Fruit fly (Drosophila melanogaster): ENCODE data around the gene CG8010.

CG8010 gene

DNA sequence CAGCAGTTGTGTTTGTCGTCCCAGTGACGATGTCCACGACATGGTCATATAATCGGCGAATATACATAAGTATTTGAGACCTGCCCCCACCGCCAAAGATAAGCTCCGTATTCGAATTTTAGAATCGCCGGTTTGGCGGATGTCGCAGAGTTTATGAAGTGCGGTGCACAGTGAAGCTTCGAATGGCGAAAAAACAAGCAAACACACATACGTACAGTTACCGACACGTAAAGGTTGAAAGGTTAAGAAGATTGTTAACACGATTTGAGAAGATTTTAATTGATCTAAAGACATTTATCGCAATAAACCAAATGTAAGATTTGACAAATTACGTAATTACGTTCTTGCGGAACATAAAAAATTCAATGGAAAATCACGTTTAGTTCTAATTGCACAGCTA lies 41.0 kb upstream of the CG8010 start:
- TF ChIP-seq CG13204 (GFP tag; optimal IDR thresholded peaks at IDR 0.05) (no peak), CG9948 (tag; optimal IDR thresholded peaks at IDR 0.05) (no peak), fd96Ca (GFP tag; IDR thresholded peaks at IDR 0.05) (no peak), CG8159 (tag; optimal IDR thresholded peaks at IDR 0.05) (no peak)

DNA sequence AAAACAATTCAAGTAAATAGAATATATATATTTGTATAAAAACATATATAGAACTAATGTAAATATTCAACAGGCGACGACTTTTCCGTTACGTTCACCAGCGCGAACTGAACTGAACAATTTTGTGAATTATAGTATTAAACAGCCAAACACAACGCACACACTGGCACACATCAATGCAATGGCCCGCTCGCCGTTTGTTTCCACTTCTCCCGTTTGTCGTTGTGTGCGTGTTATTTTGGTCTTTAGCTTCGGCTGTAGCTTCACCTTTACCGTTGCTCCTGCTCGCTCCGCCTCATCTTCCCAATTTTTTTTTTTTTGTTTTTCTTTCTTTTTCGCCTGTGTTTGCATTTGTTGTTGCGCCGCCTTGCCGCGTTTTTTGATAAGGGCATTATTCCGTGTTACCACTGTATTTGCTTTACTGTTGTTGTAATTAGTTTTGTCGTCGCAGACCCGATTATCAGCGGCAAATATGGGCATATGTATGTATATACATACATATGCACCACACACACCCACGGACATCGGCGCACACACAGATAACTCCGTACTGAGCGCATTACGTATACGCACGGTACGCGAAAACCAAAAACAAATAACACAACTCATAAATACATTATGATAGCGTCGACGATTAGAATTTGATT lies 39.2 kb upstream of the CG8010 start, which contains the start of gene CG8051:
CG8051 (minus strand) TSS at position 116 of the 647 bp plus-strand sequence.
- TF ChIP-seq CG32121 (GFP tag; IDR thresholded peaks at IDR 0.05) (peak; percentile 39; the same call in 1 of the 2 replicates), fd96Ca (GFP tag; IDR thresholded peaks at IDR 0.05) (peak; percentile 33; the same call in 1 of the 3 replicates), CG4496 (GFP tag; IDR thresholded peaks at IDR 0.05) (no peak), Pif1A (GFP tag; optimal IDR thresholded peaks at IDR 0.05) (no peak)

DNA sequence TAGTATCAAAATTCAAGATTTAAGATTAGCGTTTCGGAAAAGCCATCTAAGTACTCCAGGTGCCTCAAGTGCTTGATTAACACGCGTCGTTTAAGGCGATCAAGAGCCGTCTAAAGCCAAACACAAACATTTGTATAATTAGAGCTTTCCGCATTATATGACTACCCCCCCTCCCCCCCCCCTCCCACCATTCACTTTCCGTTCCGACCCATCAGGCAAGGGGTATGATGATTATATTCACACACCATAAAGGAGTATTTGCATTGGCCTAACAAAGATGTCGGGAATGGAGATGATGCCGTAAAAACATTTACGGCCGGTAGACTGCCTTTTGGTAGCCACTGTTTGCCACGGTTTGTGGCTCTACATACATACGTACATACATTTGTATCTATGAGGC lies 37.8 kb upstream of the CG8010 start:
- TF ChIP-seq fd96Ca (GFP tag; IDR thresholded peaks at IDR 0.05), result 0 out of 3 replicates have a peak, but pooled peaks have one; percentile 11
- no peak for TF ChIP-seq rn (GFP tag; IDR thresholded peaks at IDR 0.05)

DNA sequence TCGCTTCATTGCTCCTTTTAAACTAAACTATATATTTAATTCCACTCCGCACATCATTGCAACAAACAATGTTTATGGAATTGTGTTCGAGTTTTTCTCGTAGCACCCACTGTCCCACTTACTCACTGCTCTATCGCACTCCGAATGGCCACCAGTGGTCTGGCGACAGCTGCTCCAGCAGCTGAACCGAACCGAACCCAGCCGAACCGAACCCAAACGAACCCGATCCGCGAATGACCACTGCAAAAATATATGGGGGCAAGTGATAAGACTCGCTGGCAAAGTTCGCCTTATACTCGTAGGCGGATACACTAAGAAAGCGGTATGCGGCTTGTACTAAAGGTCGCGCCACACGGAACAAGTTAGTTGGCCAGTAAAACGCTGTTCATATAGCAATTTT lies 36.5 kb upstream of the CG8010 start:
- TF ChIP-seq EcR (GFP tag; optimal IDR thresholded peaks at IDR 0.05), result no peak
- TF ChIP-seq CG4496 (GFP tag; IDR thresholded peaks at IDR 0.05), result 0 out of 3 replicates have a peak, but pooled peaks have one; percentile 19

DNA sequence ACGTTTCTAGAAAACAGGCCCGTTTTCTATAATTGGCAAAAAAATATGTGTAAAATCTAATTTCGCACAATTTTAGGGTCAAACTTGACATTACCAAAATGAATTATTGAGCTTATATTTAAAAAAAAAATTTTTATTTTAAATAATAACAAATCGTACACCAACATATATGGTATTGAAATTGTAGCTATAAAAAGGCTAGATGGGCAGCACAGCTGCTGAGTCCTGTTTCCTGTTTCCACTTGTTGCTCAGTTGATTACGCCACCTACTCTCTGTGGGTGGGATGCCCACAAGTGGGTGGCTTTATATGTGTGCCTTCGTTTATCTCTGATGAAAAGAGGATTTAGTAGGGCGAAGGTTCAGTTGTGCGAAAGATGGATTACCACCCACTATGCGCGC lies 30.7 kb upstream of the CG8010 start:
- no peak for TF ChIP-seq CG8301 (tag; optimal IDR thresholded peaks at IDR 0.05)

DNA sequence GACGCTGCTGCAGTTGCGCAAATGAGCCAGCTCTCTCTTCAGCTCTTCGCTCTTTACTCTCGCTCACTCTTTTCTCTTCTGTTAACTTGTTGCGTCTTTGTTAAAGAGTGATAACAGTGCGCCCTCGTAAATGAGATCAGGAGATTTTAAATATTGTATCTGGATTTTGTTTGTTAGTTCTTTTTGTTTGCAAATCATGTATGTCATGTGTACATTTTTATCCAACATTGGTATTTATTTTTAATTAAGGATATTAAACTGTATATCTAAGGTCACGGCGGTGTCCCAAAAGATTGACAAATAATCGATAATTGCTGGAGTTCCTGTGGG lies 30.1 kb upstream of the CG8010 start:
- TF ChIP-seq fd96Ca (GFP tag; IDR thresholded peaks at IDR 0.05) (no peak), EcR (GFP tag; optimal IDR thresholded peaks at IDR 0.05) (peak; percentile 84), Ets98B (GFP tag; IDR thresholded peaks at IDR 0.05) (peak; percentile 52; the same call in 1 of the 2 replicates), CG17806 (tag; optimal IDR thresholded peaks at IDR 0.05) (peak; percentile 53), CG9948 (tag; optimal IDR thresholded peaks at IDR 0.05) (peak; percentile 42), CG14655 (GFP tag; optimal IDR thresholded peaks at IDR 0.05) (peak; percentile 39), rn (GFP tag; IDR thresholded peaks at IDR 0.05) (no peak), CG32121 (GFP tag; IDR thresholded peaks at IDR 0.05) (peak; percentile 48; the same call in 1 of the 2 replicates), CG8159 (tag; optimal IDR thresholded peaks at IDR 0.05) (peak; percentile 60), D1 (tag; optimal IDR thresholded peaks at IDR 0.05) (peak; percentile 23), CG34367 (tag; optimal IDR thresholded peaks at IDR 0.05) (peak; percentile 28), CG8301 (tag; optimal IDR thresholded peaks at IDR 0.05) (peak; percentile 60), gl (tag; optimal IDR thresholded peaks at IDR 0.05) (no peak), CG12605 (GFP tag; IDR thresholded peaks at IDR 0.05) (peak; percentile 43; the same call in 1 of the 2 replicates), Pif1A (GFP tag; optimal IDR thresholded peaks at IDR 0.05) (peak; percentile 37), CG15710 (tag; optimal IDR thresholded peaks at IDR 0.05) (peak; percentile 50), Pif1B (GFP tag; optimal IDR thresholded peaks at IDR 0.05) (peak; percentile 53), Snoo (tag; optimal IDR thresholded peaks at IDR 0.05) (no peak), CG4496 (GFP tag; IDR thresholded peaks at IDR 0.05) (peak; percentile 86), CG13204 (GFP tag; optimal IDR thresholded peaks at IDR 0.05) (no peak), CG10348 (GFP tag; IDR thresholded peaks at IDR 0.05) (no peak)

DNA sequence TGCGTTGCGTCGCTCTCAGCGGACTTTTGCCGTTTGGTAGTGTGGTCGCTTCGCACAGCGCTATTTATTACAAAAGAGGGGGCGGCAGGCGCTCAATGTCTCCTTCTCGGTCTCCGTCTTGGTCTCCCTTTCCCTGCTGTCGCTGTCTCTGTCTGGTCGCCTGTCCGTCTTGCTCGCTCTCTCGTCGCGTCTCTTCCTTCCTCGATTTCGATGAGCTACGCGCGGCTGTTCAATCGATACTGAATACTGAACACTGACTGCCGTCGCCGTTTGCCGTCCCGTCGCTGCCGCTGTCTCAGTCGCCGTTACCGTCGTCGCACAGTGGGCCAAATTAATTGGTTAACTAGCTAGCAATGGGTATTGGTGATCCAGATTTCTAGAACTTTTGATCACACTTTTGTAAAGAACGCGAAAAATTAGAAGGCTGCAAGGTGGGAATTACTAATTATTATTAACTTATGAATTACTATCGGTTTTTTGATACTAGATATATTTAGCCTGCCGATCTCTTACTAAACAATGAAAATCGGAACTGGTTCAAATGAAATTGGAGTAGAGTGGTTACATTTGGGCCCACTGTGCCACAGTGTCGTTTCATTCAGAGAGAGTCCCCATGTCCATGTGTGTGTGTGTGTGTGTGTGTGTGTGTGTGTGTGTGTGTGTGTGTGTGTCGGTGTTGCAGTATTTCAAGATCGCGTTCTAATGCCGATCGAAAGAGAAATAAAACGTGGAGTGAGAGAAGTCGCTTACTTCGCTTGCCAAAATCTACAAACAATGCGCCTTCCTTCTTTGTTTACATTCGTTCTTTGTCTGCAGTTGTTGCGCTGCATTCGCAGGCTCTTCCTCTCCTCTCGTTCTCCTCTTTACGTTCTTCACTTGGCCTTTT lies 29.4 kb upstream of the CG8010 start, which contains the start of gene CG8034:
CG8034 (minus strand) TSS at position 264 of the 886 bp plus-strand sequence.
- peak; percentile 99 for TF ChIP-seq CG8159 (tag; optimal IDR thresholded peaks at IDR 0.05)
- peak; percentile 98 for TF ChIP-seq Pif1A (GFP tag; optimal IDR thresholded peaks at IDR 0.05)
- TF ChIP-seq CG17806 (tag; optimal IDR thresholded peaks at IDR 0.05), result peak; percentile 96
- peak; percentile 91 for TF ChIP-seq CG10348 (GFP tag; IDR thresholded peaks at IDR 0.05)
- peak; percentile 97 for TF ChIP-seq fd96Ca (GFP tag; IDR thresholded peaks at IDR 0.05)
- peak; percentile 96 for TF ChIP-seq CG34367 (tag; optimal IDR thresholded peaks at IDR 0.05)
- TF ChIP-seq CG13204 (GFP tag; optimal IDR thresholded peaks at IDR 0.05), result peak; percentile 98
- TF ChIP-seq CG4496 (GFP tag; IDR thresholded peaks at IDR 0.05), result peak; percentile 97
- TF ChIP-seq CG9948 (tag; optimal IDR thresholded peaks at IDR 0.05), result peak; percentile 99
- peak; percentile 95 for TF ChIP-seq CG32121 (GFP tag; IDR thresholded peaks at IDR 0.05)
- TF ChIP-seq EcR (GFP tag; optimal IDR thresholded peaks at IDR 0.05), result peak; percentile 38
- peak; percentile 95 for TF ChIP-seq gl (tag; optimal IDR thresholded peaks at IDR 0.05)
- peak; percentile 98 for TF ChIP-seq CG15710 (tag; optimal IDR thresholded peaks at IDR 0.05)
- TF ChIP-seq rn (GFP tag; IDR thresholded peaks at IDR 0.05), result peak; percentile 85
- peak; percentile 98 for TF ChIP-seq Snoo (tag; optimal IDR thresholded peaks at IDR 0.05)
- TF ChIP-seq Ets98B (GFP tag; IDR thresholded peaks at IDR 0.05), result peak; percentile 92
- TF ChIP-seq Pif1B (GFP tag; optimal IDR thresholded peaks at IDR 0.05), result peak; percentile 98
- TF ChIP-seq CG12605 (GFP tag; IDR thresholded peaks at IDR 0.05), result peak; percentile 91
- TF ChIP-seq D1 (tag; optimal IDR thresholded peaks at IDR 0.05), result peak; percentile 97
- peak; percentile 98 for TF ChIP-seq CG8301 (tag; optimal IDR thresholded peaks at IDR 0.05)
- peak; percentile 99 for TF ChIP-seq CG14655 (GFP tag; optimal IDR thresholded peaks at IDR 0.05)

Data from whole organism, pupa.